Fruit fly (Drosophila melanogaster) whole organism, embryonic: Measurements from ENCODE around the gene CG15019.

Experiments used
- Adf1 ChIP-seq: fragments of 200-800 bp; sonication (Bioruptor generic); IDR thresholded peaks from 2 replicates; pipeline ENCODE4 v1.3.6; 2022; ENCODE audit warnings: missing biosample characterization, missing genetic modification characterization
- CG1024 ChIP-seq: fragments of 200-800 bp; sonication (Bioruptor generic); IDR thresholded peaks from 2 replicates; pipeline ENCODE4 v1.3.6; 2022; ENCODE audit warnings: missing biosample characterization, missing genetic modification characterization
- CG10959 ChIP-seq: fragments of 200-800 bp; sonication (Bioruptor generic); IDR thresholded peaks from 2 replicates; pipeline ENCODE4 v1.3.6; 2022; ENCODE audit warnings: missing biosample characterization, missing genetic modification characterization
- CG11093 ChIP-seq: fragments of 200-800 bp; sonication (Bioruptor generic); IDR thresholded peaks from 3 replicates; pipeline ENCODE4 v1.3.6; 2022; ENCODE audit warnings: missing biosample characterization, missing genetic modification characterization
- CG11247 ChIP-seq: fragments of 200-800 bp; sonication (Bioruptor generic); IDR thresholded peaks from 2 replicates; pipeline ENCODE4 v1.3.6; 2022; ENCODE audit warnings: missing biosample characterization, missing genetic modification characterization
- CG11560 ChIP-seq: fragments of 200-800 bp; sonication (Bioruptor generic); IDR thresholded peaks from 3 replicates; pipeline ENCODE4 v1.3.6; 2022; ENCODE audit warnings: missing biosample characterization, missing genetic modification characterization
- CG12155 ChIP-seq: fragments of 200-800 bp; sonication (Bioruptor generic); optimal IDR thresholded peaks from 3 replicates; lab custom pipeline; 2016; ENCODE audit warnings: missing biosample characterization, missing genetic modification characterization
- CG12744 ChIP-seq: fragments of 200-800 bp; sonication (Bioruptor generic); optimal IDR thresholded peaks from 2 replicates; lab custom pipeline; 2016; ENCODE audit warnings: missing biosample characterization, missing genetic modification characterization
- CG13624 ChIP-seq: fragments of 200-800 bp; sonication (Bioruptor generic); optimal IDR thresholded peaks from 2 replicates; lab custom pipeline; 2016; ENCODE audit warnings: missing biosample characterization, missing genetic modification characterization
- CG15269 ChIP-seq: fragments of 200-800 bp; sonication (Bioruptor generic); optimal IDR thresholded peaks from 2 replicates; lab custom pipeline; 2018; ENCODE audit warnings: missing biosample characterization, mild to moderate bottlenecking, missing genetic modification characterization, moderate library complexity
- CG15479 ChIP-seq: fragments of 200-800 bp; sonication (Bioruptor generic); optimal IDR thresholded peaks from 3 replicates; lab custom pipeline; 2019; ENCODE audit warnings: missing biosample characterization, mild to moderate bottlenecking, missing genetic modification characterization, moderate library complexity
- CG1647 ChIP-seq: fragments of 200-800 bp; sonication (Bioruptor generic); optimal IDR thresholded peaks from 3 replicates; lab custom pipeline; 2016; ENCODE audit warnings: missing biosample characterization, missing genetic modification characterization
- CG17802 ChIP-seq: fragments of 200-800 bp; sonication (Bioruptor generic); optimal IDR thresholded peaks from 2 replicates; lab custom pipeline; 2018; ENCODE audit warnings: missing biosample characterization, mild to moderate bottlenecking, missing genetic modification characterization, moderate library complexity
- CG18011 ChIP-seq: fragments of 200-800 bp; sonication (Bioruptor generic); optimal IDR thresholded peaks from 2 replicates; lab custom pipeline; 2017; ENCODE audit warnings: missing biosample characterization, missing genetic modification characterization, mild to moderate bottlenecking, moderate library complexity, missing genotype
- CG2116 ChIP-seq: fragments of 200-800 bp; sonication (Bioruptor generic); optimal IDR thresholded peaks from 3 replicates; lab custom pipeline; 2018; ENCODE audit warnings: missing biosample characterization, mild to moderate bottlenecking, missing genetic modification characterization
- CG2712 ChIP-seq: fragments of 200-800 bp; optimal IDR thresholded peaks from 3 replicates; lab custom pipeline; 2019; ENCODE audit warnings: missing biosample characterization, mild to moderate bottlenecking, missing genetic modification characterization, moderate library complexity
- CG3065 ChIP-seq: fragments of 200-800 bp; sonication (Bioruptor generic); optimal IDR thresholded peaks from 2 replicates; lab custom pipeline; 2016; ENCODE audit warnings: missing biosample characterization, missing genetic modification characterization
- CG33213 ChIP-seq: fragments of 200-800 bp; sonication (Bioruptor generic); optimal IDR thresholded peaks from 3 replicates; lab custom pipeline; 2016; ENCODE audit warnings: missing biosample characterization, missing genetic modification characterization
- CG6689 ChIP-seq: fragments of 200-800 bp; sonication (Bioruptor generic); IDR thresholded peaks from 2 replicates; pipeline ENCODE4 v1.3.6; 2022; ENCODE audit warnings: missing biosample characterization, missing genetic modification characterization
- CG6854 ChIP-seq: fragments of 200-800 bp; sonication (Bioruptor generic); optimal IDR thresholded peaks from 3 replicates; lab custom pipeline; 2017; ENCODE audit warnings: missing biosample characterization, mild to moderate bottlenecking, missing genetic modification characterization
- CG7786 ChIP-seq: fragments of 200-800 bp; sonication (Bioruptor generic); optimal IDR thresholded peaks from 2 replicates; lab custom pipeline; 2016; ENCODE audit warnings: missing biosample characterization, missing genetic modification characterization
- CG7839 ChIP-seq: fragments of 200-800 bp; sonication (Bioruptor generic); optimal IDR thresholded peaks from 3 replicates; lab custom pipeline; 2018; ENCODE audit warnings: missing biosample characterization, mild to moderate bottlenecking, missing genetic modification characterization, moderate library complexity
- CG7963 ChIP-seq: fragments of 200-800 bp; sonication (Bioruptor generic); IDR thresholded peaks from 3 replicates; pipeline ENCODE4 v1.3.6; 2022; ENCODE audit warnings: missing biosample characterization, missing genetic modification characterization; ENCODE audit not compliant: partially characterized antibody
- CG8290 ChIP-seq, 3 experiments: fragments of 200-800 bp; sonication (Bioruptor generic); optimal IDR thresholded peaks; 2 replicates each; lab custom pipeline; 2016 to 2019; ENCODE audit warnings: missing biosample characterization in 3 of 3, missing genetic modification characterization in 3 of 3, mild to moderate bottlenecking in 2 of 3, moderate library complexity in 1 of 3
- CG8765 ChIP-seq: fragments of 200-800 bp; sonication (Bioruptor generic); IDR thresholded peaks from 2 replicates; pipeline ENCODE4 v1.3.6; 2022; ENCODE audit warnings: missing biosample characterization, missing genetic modification characterization
- CG9817 ChIP-seq: fragments of 200-800 bp; sonication (Bioruptor generic); optimal IDR thresholded peaks from 2 replicates; lab custom pipeline; 2018; ENCODE audit warnings: missing biosample characterization, mild to moderate bottlenecking, missing genetic modification characterization, moderate library complexity
- CG9876 ChIP-seq: fragments of 200-800 bp; sonication (Bioruptor generic); optimal IDR thresholded peaks from 2 replicates; lab custom pipeline; 2016; ENCODE audit warnings: missing biosample characterization, missing genetic modification characterization
- CTCF ChIP-seq: fragments of 200-800 bp; sonication (Bioruptor generic); optimal IDR thresholded peaks from 2 replicates; lab custom pipeline; 2017; ENCODE audit warnings: missing biosample characterization, mild to moderate bottlenecking, missing genetic modification characterization, moderate library complexity
- MBD-R2 ChIP-seq: fragments of 200-800 bp; sonication (Bioruptor generic); IDR thresholded peaks from 2 replicates; pipeline ENCODE4 v1.3.6; 2022; ENCODE audit warnings: missing biosample characterization, missing genetic modification characterization
- Rx ChIP-seq: fragments of 200-800 bp; sonication (Bioruptor generic); IDR thresholded peaks from 2 replicates; pipeline ENCODE4 v1.3.6; 2022; ENCODE audit warnings: missing biosample characterization, missing genetic modification characterization
- Scr ChIP-seq: fragments of 200-800 bp; sonication (Bioruptor generic); IDR thresholded peaks from 2 replicates; pipeline ENCODE4 v1.3.6; 2022; ENCODE audit warnings: missing biosample characterization, missing genetic modification characterization; ENCODE audit not compliant: partially characterized antibody
- Side ChIP-seq: fragments of 200-800 bp; sonication (Bioruptor generic); optimal IDR thresholded peaks from 2 replicates; lab custom pipeline; 2016; ENCODE audit warnings: missing biosample characterization, missing genetic modification characterization
- Vsx1 ChIP-seq: fragments of 200-800 bp; sonication (Bioruptor generic); optimal IDR thresholded peaks from 2 replicates; lab custom pipeline; 2017; ENCODE audit warnings: missing biosample characterization, mild to moderate bottlenecking, missing genetic modification characterization, missing genetic modification reagents
- cg ChIP-seq: fragments of 200-800 bp; sonication (Bioruptor generic); optimal IDR thresholded peaks from 3 replicates; lab custom pipeline; 2019; ENCODE audit warnings: missing biosample characterization, mild to moderate bottlenecking, missing genetic modification characterization, moderate library complexity
- corto ChIP-seq: fragments of 200-800 bp; sonication (Bioruptor generic); optimal IDR thresholded peaks from 2 replicates; lab custom pipeline; 2016; ENCODE audit warnings: missing biosample characterization, mild to moderate bottlenecking, missing genetic modification characterization, moderate library complexity
- croc ChIP-seq: fragments of 200-800 bp; sonication (Bioruptor generic); conservative IDR thresholded peaks from 3 replicates; pipeline ENCODE4 v1.3.6; 2022; ENCODE audit warnings: missing biosample characterization, missing genetic modification characterization
- gem ChIP-seq: fragments of 200-800 bp; sonication (Bioruptor generic); optimal IDR thresholded peaks from 2 replicates; lab custom pipeline; 2019; ENCODE audit warnings: missing biosample characterization, mild to moderate bottlenecking, missing genetic modification characterization, moderate library complexity
- gro ChIP-seq: fragments of 200-800 bp; sonication (Bioruptor generic); optimal IDR thresholded peaks from 2 replicates; lab custom pipeline; 2016; ENCODE audit warnings: missing biosample characterization, missing genetic modification characterization
- h ChIP-seq: fragments of >200 bp; optimal IDR thresholded peaks from 2 replicates; lab custom pipeline; 2017
- mam ChIP-seq: fragments of 200-800 bp; sonication (Bioruptor generic); optimal IDR thresholded peaks from 3 replicates; lab custom pipeline; 2016; ENCODE audit warnings: missing biosample characterization, missing genetic modification characterization
- mirr ChIP-seq: fragments of 200-800 bp; sonication (Bioruptor generic); optimal IDR thresholded peaks from 3 replicates; lab custom pipeline; 2018; ENCODE audit warnings: missing biosample characterization, mild to moderate bottlenecking, missing genetic modification characterization
- nom ChIP-seq: fragments of 200-800 bp; sonication (Bioruptor generic); optimal IDR thresholded peaks from 2 replicates; lab custom pipeline; 2017; ENCODE audit warnings: missing biosample characterization, missing genetic modification characterization, mild to moderate bottlenecking, moderate library complexity, missing genetic modification reagents
- peb ChIP-seq: fragments of 200-800 bp; sonication (Bioruptor generic); IDR thresholded peaks from 2 replicates; pipeline ENCODE4 v1.3.6; 2022; ENCODE audit warnings: missing biosample characterization, missing genetic modification characterization
- sqz ChIP-seq: fragments of 200-800 bp; sonication (Bioruptor generic); optimal IDR thresholded peaks from 3 replicates; lab custom pipeline; 2018; ENCODE audit warnings: missing biosample characterization, mild to moderate bottlenecking, missing genetic modification characterization
- tna ChIP-seq: fragments of 200-800 bp; sonication (Bioruptor generic); IDR thresholded peaks from 2 replicates; pipeline ENCODE4 v1.3.6; 2022; ENCODE audit warnings: missing biosample characterization, missing genetic modification characterization; ENCODE audit not compliant: partially characterized antibody
- toy ChIP-seq: fragments of 200-800 bp; sonication (Bioruptor generic); IDR thresholded peaks from 2 replicates; pipeline ENCODE4 v1.3.6; 2022; ENCODE audit warnings: missing biosample characterization, missing genetic modification characterization
- twi ChIP-seq: fragments of 200-800 bp; optimal IDR thresholded peaks from 2 replicates; lab custom pipeline; 2019; ENCODE audit warnings: missing biosample characterization, mild to moderate bottlenecking, missing genetic modification characterization, moderate library complexity
- unpg ChIP-seq: fragments of 200-800 bp; sonication (Bioruptor generic); optimal IDR thresholded peaks from 3 replicates; lab custom pipeline; 2018; ENCODE audit warnings: missing biosample characterization, mild to moderate bottlenecking, missing genetic modification characterization, moderate library complexity
- vnd ChIP-seq: fragments of 200-800 bp; sonication (Bioruptor generic); IDR thresholded peaks from 3 replicates; pipeline ENCODE4 v1.3.6; 2022; ENCODE audit warnings: missing biosample characterization, missing genetic modification characterization; ENCODE audit not compliant: partially characterized antibody
- zf30C ChIP-seq: fragments of 200-800 bp; sonication (Bioruptor generic); optimal IDR thresholded peaks from 3 replicates; lab custom pipeline; 2018; ENCODE audit warnings: missing biosample characterization, mild to moderate bottlenecking, missing genetic modification characterization
- zfh1 ChIP-seq: fragments of 200-800 bp; sonication (Bioruptor generic); IDR thresholded peaks from 3 replicates; pipeline ENCODE4 v1.3.6; 2022; ENCODE audit warnings: missing biosample characterization, missing genetic modification characterization

Gene CG15019

dm6 chr3L:4412974-4413373, 7.1 kb upstream of the CG15019 start (continued):
- TF ChIP-seq CG6854 (GFP tag; lab: Kevin White, UChicago) (no peak), sqz (GFP tag; lab: Kevin White, UChicago) (no peak), CG17802 (tag; lab: Kevin White, UChicago) (no peak), CG8765 (GFP tag; lab: Robert Waterston, UW) (no peak), CG7839 (tag; lab: Kevin White, UChicago) (peak; percentile 45), CG15269 (tag; lab: Kevin White, UChicago) (peak; percentile 40), zfh1 (GFP tag; lab: Robert Waterston, UW) (0 out of 3 replicates have a peak, but pooled peaks have one; percentile 26), Adf1 (GFP tag; lab: Robert Waterston, UW) (no peak), CG8290 (GFP tag; optimal IDR thresholded peaks at IDR 0.05; lab: Kevin White, UChicago) (no peak), CG8290 (tag; optimal IDR thresholded peaks at IDR 0.05; lab: Kevin White, UChicago) (peak in 1 of 2 experiments; percentile 63), Scr (no peak), tna (GFP tag; lab: Robert Waterston, UW) (no peak), CG2116 (GFP tag; lab: Kevin White, UChicago) (no peak), CG9876 (no peak), mam (GFP tag; lab: Kevin White, UChicago) (peak; percentile 60), CG12155 (GFP tag; lab: Kevin White, UChicago) (peak; percentile 31), CG12744 (no peak), Vsx1 (GFP tag; lab: Kevin White, UChicago) (no peak), CG6689 (GFP tag; lab: Robert Waterston, UW) (peak; percentile 66), CG11560 (tag; lab: Robert Waterston, UW) (peak; percentile 56; the same call in 1 of the 3 replicates), CG11247 (GFP tag; lab: Robert Waterston, UW) (peak; percentile 64), CG15479 (GFP tag; lab: Kevin White, UChicago) (no peak), gro (GFP tag; lab: Kevin White, UChicago) (peak; percentile 59), CG3065 (GFP tag; lab: Kevin White, UChicago) (no peak), CG1024 (GFP tag; lab: Robert Waterston, UW) (no peak), CG7786 (GFP tag; lab: Kevin White, UChicago) (peak; percentile 22), CG18011 (GFP tag; lab: Kevin White, UChicago) (no peak), CG1647 (GFP tag; lab: Kevin White, UChicago) (no peak), unpg (peak; percentile 49), CG7963 (GFP tag; lab: Robert Waterston, UW) (no peak), Side (GFP tag; lab: Kevin White, UChicago) (peak; percentile 16), mirr (GFP tag; lab: Kevin White, UChicago) (peak; percentile 62), CTCF (GFP tag; lab: Kevin White, UChicago) (no peak), peb (GFP tag; lab: Robert Waterston, UW) (no peak), toy (no peak), cg (no peak), h (lab: Kevin White, UChicago) (no peak), twi (no peak), MBD-R2 (GFP tag; lab: Robert Waterston, UW) (peak; percentile 36; the same call in 1 of the 2 replicates), Rx (peak; percentile 49; the same call in 1 of the 2 replicates), croc (GFP tag; lab: Robert Waterston, UW) (no peak), corto (no peak), gem (tag; lab: Kevin White, UChicago) (peak; percentile 60), vnd (GFP tag; lab: Robert Waterston, UW) (no peak), CG10959 (GFP tag; lab: Robert Waterston, UW) (no peak), CG9817 (tag; lab: Kevin White, UChicago) (peak; percentile 26), nom (GFP tag; lab: Kevin White, UChicago) (no peak), CG2712 (tag; lab: Kevin White, UChicago) (no peak), CG13624 (GFP tag; lab: Kevin White, UChicago) (peak; percentile 15), zf30C (peak; percentile 47), CG33213 (GFP tag; lab: Kevin White, UChicago) (no peak), CG11093 (0 out of 3 replicates have a peak, but pooled peaks have one; percentile 30)
